Fruit fly (Drosophila melanogaster) whole organism, embryonic: ENCODE data around the gene CG31183.

Experiments
- Asciz ChIP-seq: fragments of 200-800 bp; sonication (Bioruptor generic); optimal IDR thresholded peaks from 2 replicates; lab custom pipeline; 2017; ENCODE audit warnings: missing biosample characterization, mild to moderate bottlenecking, missing genetic modification characterization, missing genetic modification reagents
- CG11504 ChIP-seq: fragments of 200-800 bp; sonication (Bioruptor generic); optimal IDR thresholded peaks from 3 replicates; lab custom pipeline; 2019; ENCODE audit warnings: missing biosample characterization, mild to moderate bottlenecking, missing genetic modification characterization, moderate library complexity
- CG14667 ChIP-seq: fragments of 200-800 bp; sonication (Bioruptor generic); IDR thresholded peaks from 2 replicates; pipeline ENCODE4 v1.3.6; 2022; ENCODE audit warnings: missing biosample characterization, missing genetic modification characterization
- CG14710 ChIP-seq: fragments of 200-800 bp; sonication (Bioruptor generic); optimal IDR thresholded peaks from 3 replicates; lab custom pipeline; 2019; ENCODE audit warnings: missing biosample characterization, mild to moderate bottlenecking, missing genetic modification characterization, moderate library complexity
- CG1529 ChIP-seq: fragments of 200-800 bp; sonication (Bioruptor generic); optimal IDR thresholded peaks from 3 replicates; lab custom pipeline; 2018; ENCODE audit warnings: missing biosample characterization, missing genetic modification characterization
- CG15479 ChIP-seq: fragments of 200-800 bp; sonication (Bioruptor generic); optimal IDR thresholded peaks from 3 replicates; lab custom pipeline; 2019; ENCODE audit warnings: missing biosample characterization, mild to moderate bottlenecking, missing genetic modification characterization, moderate library complexity
- CG1603 ChIP-seq: fragments of 200-800 bp; sonication (Bioruptor generic); optimal IDR thresholded peaks from 2 replicates; lab custom pipeline; 2019; ENCODE audit warnings: missing biosample characterization, mild to moderate bottlenecking, missing genetic modification characterization, moderate library complexity
- CG17328 ChIP-seq: fragments of 200-800 bp; sonication (Bioruptor generic); IDR thresholded peaks from 2 replicates; pipeline ENCODE4 v1.3.6; 2022; ENCODE audit warnings: missing biosample characterization, missing genetic modification characterization
- CG18619 ChIP-seq: fragments of 200-800 bp; sonication (Bioruptor generic); optimal IDR thresholded peaks from 3 replicates; lab custom pipeline; 2017; ENCODE audit warnings: missing biosample characterization, mild to moderate bottlenecking, missing genetic modification characterization
- CG2120 ChIP-seq: fragments of 200-800 bp; sonication (Bioruptor generic); optimal IDR thresholded peaks from 3 replicates; lab custom pipeline; 2016; ENCODE audit warnings: missing biosample characterization, missing genetic modification characterization
- CG2889 ChIP-seq: fragments of 200-800 bp; sonication (Bioruptor generic); IDR thresholded peaks from 3 replicates; pipeline ENCODE4 v1.3.6; 2022; ENCODE audit warnings: missing biosample characterization, missing genetic modification characterization
- CG30431 ChIP-seq: fragments of 200-800 bp; sonication (Bioruptor generic); optimal IDR thresholded peaks from 2 replicates; lab custom pipeline; 2017; ENCODE audit warnings: missing biosample characterization, missing genetic modification characterization
- CG31365 ChIP-seq: fragments of 200-800 bp; sonication (Bioruptor generic); optimal IDR thresholded peaks from 2 replicates; lab custom pipeline; 2018; ENCODE audit warnings: missing biosample characterization, mild to moderate bottlenecking, missing genetic modification characterization
- CG3281 ChIP-seq: fragments of 200-800 bp; sonication (Bioruptor generic); optimal IDR thresholded peaks from 3 replicates; lab custom pipeline; 2017; ENCODE audit warnings: missing biosample characterization, mild to moderate bottlenecking, missing genetic modification characterization
- CG34224 ChIP-seq: fragments of 200-800 bp; sonication (Bioruptor generic); IDR thresholded peaks from 3 replicates; pipeline ENCODE4 v1.3.6; 2022; ENCODE audit warnings: missing biosample characterization, missing genetic modification characterization; ENCODE audit not compliant: partially characterized antibody
- CG34422 ChIP-seq: fragments of 200-800 bp; sonication (Bioruptor generic); IDR thresholded peaks from 3 replicates; pipeline ENCODE4 v1.3.6; 2022; ENCODE audit warnings: missing biosample characterization, missing genetic modification characterization
- CG4328 ChIP-seq: fragments of 200-800 bp; sonication (Bioruptor generic); optimal IDR thresholded peaks from 3 replicates; lab custom pipeline; 2017; ENCODE audit warnings: missing biosample characterization, missing genetic modification reagents, missing genetic modification characterization
- CG4820 ChIP-seq: fragments of 200-800 bp; sonication (Bioruptor generic); optimal IDR thresholded peaks from 3 replicates; lab custom pipeline; 2016; ENCODE audit warnings: missing biosample characterization, missing genetic modification characterization
- CG7745 ChIP-seq: fragments of 200-800 bp; sonication (Bioruptor generic); optimal IDR thresholded peaks from 2 replicates; lab custom pipeline; 2018; ENCODE audit warnings: missing biosample characterization, mild to moderate bottlenecking, missing genetic modification characterization, moderate library complexity
- CG7987 ChIP-seq: fragments of 200-800 bp; sonication (Bioruptor generic); optimal IDR thresholded peaks from 2 replicates; lab custom pipeline; 2018; ENCODE audit warnings: missing biosample characterization, mild to moderate bottlenecking, missing genetic modification characterization, moderate library complexity
- CG9215 ChIP-seq: fragments of 200-800 bp; sonication (Bioruptor generic); IDR thresholded peaks from 2 replicates; pipeline ENCODE4 v1.3.6; 2022; ENCODE audit warnings: missing biosample characterization, missing genetic modification characterization
- CG9876 ChIP-seq: fragments of 200-800 bp; sonication (Bioruptor generic); optimal IDR thresholded peaks from 2 replicates; lab custom pipeline; 2016; ENCODE audit warnings: missing biosample characterization, missing genetic modification characterization
- Chrac-16 ChIP-seq: fragments of 200-800 bp; sonication (Bioruptor generic); optimal IDR thresholded peaks from 3 replicates; lab custom pipeline; 2016; ENCODE audit warnings: missing biosample characterization, missing genetic modification characterization
- CrebB ChIP-seq: fragments of 200-800 bp; sonication (Bioruptor generic); optimal IDR thresholded peaks from 3 replicates; lab custom pipeline; 2018; ENCODE audit warnings: missing biosample characterization, mild to moderate bottlenecking, missing genetic modification characterization
- Dref ChIP-seq: fragments of 200-800 bp; sonication (Bioruptor generic); IDR thresholded peaks from 2 replicates; pipeline ENCODE4 v1.3.6; 2022; ENCODE audit warnings: missing biosample characterization, missing genetic modification characterization
- E2f1 ChIP-seq: fragments of 200-800 bp; sonication (Bioruptor generic); IDR thresholded peaks from 2 replicates; pipeline ENCODE4 v1.3.6; 2022; ENCODE audit warnings: missing biosample characterization, missing genetic modification characterization
- Gug ChIP-seq: fragments of 200-800 bp; sonication (Bioruptor generic); IDR thresholded peaks from 4 replicates; pipeline ENCODE4 v1.3.6; 2022; ENCODE audit warnings: missing biosample characterization, missing genetic modification characterization
- Hr78 ChIP-seq, 2 experiments: fragments of 200-800 bp in 1 of 2; fragments of >200 bp in 1 of 2; sonication (Bioruptor generic) in 1 of 2; optimal IDR thresholded peaks; 2 replicates each; lab custom pipeline; 2017 to 2019; ENCODE audit warnings: missing biosample characterization in 2 of 2, missing genetic modification characterization in 2 of 2, mild to moderate bottlenecking in 1 of 2, moderate library complexity in 1 of 2
- MBD-R2 ChIP-seq: fragments of 200-800 bp; sonication (Bioruptor generic); IDR thresholded peaks from 2 replicates; pipeline ENCODE4 v1.3.6; 2022; ENCODE audit warnings: missing biosample characterization, missing genetic modification characterization
- MESR4 ChIP-seq: fragments of 200-800 bp; sonication (Bioruptor generic); optimal IDR thresholded peaks from 2 replicates; lab custom pipeline; 2018; ENCODE audit warnings: missing biosample characterization, mild to moderate bottlenecking, missing genetic modification characterization, moderate library complexity
- Rx ChIP-seq: fragments of 200-800 bp; sonication (Bioruptor generic); IDR thresholded peaks from 2 replicates; pipeline ENCODE4 v1.3.6; 2022; ENCODE audit warnings: missing biosample characterization, missing genetic modification characterization
- Tbp ChIP-seq: fragments of >200 bp; optimal IDR thresholded peaks from 2 replicates; lab custom pipeline; 2018; ENCODE audit warnings: missing biosample characterization, missing genetic modification characterization
- Usf ChIP-seq: fragments of 200-800 bp; sonication (Bioruptor generic); optimal IDR thresholded peaks from 2 replicates; lab custom pipeline; 2017; ENCODE audit warnings: missing genotype, missing biosample characterization, missing genetic modification characterization
- cad ChIP-seq: fragments of >200 bp; optimal IDR thresholded peaks from 2 replicates; lab custom pipeline; 2017; ENCODE audit warnings: missing biosample characterization, missing genetic modification characterization
- cato ChIP-seq: fragments of 200-800 bp; sonication (Bioruptor generic); optimal IDR thresholded peaks from 2 replicates; lab custom pipeline; 2016; ENCODE audit warnings: missing biosample characterization, missing genetic modification characterization, borderline replicate concordance
- chn ChIP-seq: fragments of 200-800 bp; sonication (Bioruptor generic); optimal IDR thresholded peaks from 2 replicates; lab custom pipeline; 2016; ENCODE audit warnings: missing biosample characterization, missing genetic modification characterization
- ci ChIP-seq: fragments of 200-800 bp; sonication (Bioruptor generic); IDR thresholded peaks from 3 replicates; pipeline ENCODE4 v1.3.6; 2022; ENCODE audit warnings: missing biosample characterization, missing genetic modification characterization
- crol ChIP-seq: fragments of 200-800 bp; sonication (Bioruptor generic); IDR thresholded peaks from 2 replicates; pipeline ENCODE4 v1.3.6; 2022; ENCODE audit warnings: missing biosample characterization, missing genetic modification characterization
- dan ChIP-seq: fragments of 200-800 bp; sonication (Bioruptor generic); IDR thresholded peaks from 2 replicates; pipeline ENCODE4 v1.3.6; 2022; ENCODE audit warnings: missing biosample characterization, missing genetic modification characterization
- dmrt99B ChIP-seq: fragments of 200-800 bp; sonication (Bioruptor generic); optimal IDR thresholded peaks from 2 replicates; lab custom pipeline; 2018; ENCODE audit warnings: missing biosample characterization, mild to moderate bottlenecking, missing genetic modification characterization, moderate library complexity
- en ChIP-seq: fragments of 200-800 bp; sonication (Bioruptor generic); optimal IDR thresholded peaks from 2 replicates; lab custom pipeline; 2016; ENCODE audit warnings: missing biosample characterization, missing genetic modification characterization
- gsb ChIP-seq: fragments of 200-800 bp; sonication (Bioruptor generic); IDR thresholded peaks from 2 replicates; pipeline ENCODE4 v1.3.6; 2022; ENCODE audit warnings: missing biosample characterization, missing genetic modification characterization
- hb ChIP-seq: fragments of 200-800 bp; sonication (Bioruptor generic); IDR thresholded peaks from 3 replicates; pipeline ENCODE4 v1.3.6; 2022; ENCODE audit warnings: missing biosample characterization, missing genetic modification characterization; ENCODE audit not compliant: partially characterized antibody
- nmo ChIP-seq: fragments of 200-800 bp; sonication (Bioruptor generic); optimal IDR thresholded peaks from 2 replicates; lab custom pipeline; 2018; ENCODE audit warnings: missing biosample characterization, mild to moderate bottlenecking, missing genetic modification characterization, moderate library complexity
- oc ChIP-seq: fragments of 200-800 bp; sonication (Bioruptor generic); optimal IDR thresholded peaks from 2 replicates; lab custom pipeline; 2018; ENCODE audit warnings: missing biosample characterization, mild to moderate bottlenecking, missing genetic modification characterization, moderate library complexity
- pros ChIP-seq: fragments of 200-800 bp; sonication (Bioruptor generic); optimal IDR thresholded peaks from 3 replicates; lab custom pipeline; 2019; ENCODE audit warnings: missing biosample characterization, mild to moderate bottlenecking, missing genetic modification characterization, moderate library complexity
- row ChIP-seq: fragments of 200-800 bp; sonication (Bioruptor generic); IDR thresholded peaks from 3 replicates; pipeline ENCODE4 v1.3.6; 2022; ENCODE audit warnings: missing biosample characterization, missing genetic modification characterization
- so ChIP-seq: fragments of 200-800 bp; sonication (Bioruptor generic); IDR thresholded peaks from 3 replicates; pipeline ENCODE4 v1.3.6; 2022; ENCODE audit warnings: missing biosample characterization, missing genetic modification characterization
- tio ChIP-seq: fragments of 200-800 bp; sonication (Bioruptor generic); optimal IDR thresholded peaks from 2 replicates; lab custom pipeline; 2017; ENCODE audit warnings: missing biosample characterization, missing genetic modification characterization, inconsistent platforms
- tup ChIP-seq: fragments of 200-800 bp; sonication (Bioruptor generic); optimal IDR thresholded peaks from 2 replicates; lab custom pipeline; 2016; ENCODE audit warnings: missing biosample characterization, mild to moderate bottlenecking, missing genetic modification characterization, moderate library complexity
- unc-4 ChIP-seq: fragments of 200-800 bp; sonication (Bioruptor generic); IDR thresholded peaks from 2 replicates; pipeline ENCODE4 v1.3.6; 2022; ENCODE audit warnings: missing biosample characterization, missing genetic modification characterization; ENCODE audit not compliant: partially characterized antibody

CG31183 gene

dm6 chr3R:15920751-15921156, 45.0 kb upstream of the CG31183 start, which contains the start of gene Fbxl7 (continued):
- TF ChIP-seq Usf (GFP tag; lab: Kevin White, UChicago) (no peak), dmrt99B (tag; lab: Kevin White, UChicago) (no peak), nmo (peak; percentile 13), chn (GFP tag; lab: Kevin White, UChicago) (peak; percentile 64), MESR4 (no peak), unc-4 (peak; percentile 26; the same call in 1 of the 2 replicates), en (GFP tag; lab: Kevin White, UChicago) (no peak), tio (GFP tag; lab: Kevin White, UChicago) (no peak), CG18619 (GFP tag; lab: Kevin White, UChicago) (no peak), CG34422 (0 out of 3 replicates have a peak, but pooled peaks have one; percentile 32), CG3281 (GFP tag; lab: Kevin White, UChicago) (no peak), Rx (GFP tag; lab: Robert Waterston, UW) (no peak), CG7987 (GFP tag; lab: Kevin White, UChicago) (peak; percentile 14), CG1529 (GFP tag; lab: Kevin White, UChicago) (no peak), dan (no peak), CG9215 (peak; percentile 62), CG17328 (GFP tag; lab: Robert Waterston, UW) (0 out of 2 replicates have a peak, but pooled peaks have one; percentile 18), Gug (0 out of 4 replicates have a peak, but pooled peaks have one; percentile 10), CG31365 (tag; lab: Kevin White, UChicago) (no peak), Hr78 (GFP tag; optimal IDR thresholded peaks at IDR 0.05; lab: Kevin White, UChicago) (no peak), CG14667 (GFP tag; lab: Robert Waterston, UW) (no peak), CG34224 (GFP tag; lab: Robert Waterston, UW) (no peak), pros (GFP tag; lab: Kevin White, UChicago) (peak; percentile 84), ci (GFP tag; lab: Robert Waterston, UW) (peak; percentile 69; the same call in 2 of the 3 replicates), CG30431 (no peak), Dref (GFP tag; lab: Robert Waterston, UW) (no peak), Asciz (GFP tag; lab: Kevin White, UChicago) (no peak), CG14710 (tag; lab: Kevin White, UChicago) (no peak), CG11504 (tag; lab: Kevin White, UChicago) (no peak), so (0 out of 3 replicates have a peak, but pooled peaks have one; percentile 29), cad (GFP tag; lab: Kevin White, UChicago) (no peak), tup (GFP tag; lab: Kevin White, UChicago) (no peak), hb (GFP tag; lab: Robert Waterston, UW) (no peak), CG7745 (tag; lab: Kevin White, UChicago) (no peak), row (GFP tag; lab: Robert Waterston, UW) (no peak; the same call in 2 of the 3 replicates), CG2120 (no peak), Tbp (GFP tag; lab: Kevin White, UChicago) (no peak), CG15479 (peak; percentile 92), CG4328 (GFP tag; lab: Kevin White, UChicago) (no peak), CG2889 (no peak), E2f1 (GFP tag; lab: Robert Waterston, UW) (no peak), crol (GFP tag; lab: Robert Waterston, UW) (peak; percentile 54; the same call in 1 of the 2 replicates), CG4820 (GFP tag; lab: Kevin White, UChicago) (no peak), oc (tag; lab: Kevin White, UChicago) (peak; percentile 42), CrebB (tag; lab: Kevin White, UChicago) (no peak), Chrac-16 (no peak), CG1603 (peak; percentile 3), CG9876 (GFP tag; lab: Kevin White, UChicago) (no peak), MBD-R2 (no peak), gsb (GFP tag; lab: Robert Waterston, UW) (no peak), cato (GFP tag; lab: Kevin White, UChicago) (no peak)
